Worm (Caenorhabditis elegans) whole organism, L1 larva: ENCODE data around the gene best-1.

Source experiments
- C04F5.9 ChIP-seq: sonication (generic microtip); optimal IDR thresholded peaks from 2 replicates; lab custom pipeline; 2016; ENCODE audit warnings: missing genetic modification characterization, missing compliant biosample characterization
- C16A3.4 ChIP-seq: fragments of 150-350 bp; optimal IDR thresholded peaks from 2 replicates; lab custom pipeline; 2014; ENCODE audit warnings: missing biosample characterization, missing genetic modification characterization
- C34B4.2 ChIP-seq: sonication (generic microtip); optimal IDR thresholded peaks from 2 replicates; lab custom pipeline; 2017; ENCODE audit warnings: mild to moderate bottlenecking, missing genetic modification characterization, missing compliant biosample characterization
- F16B12.6 ChIP-seq: fragments of 150-350 bp; optimal IDR thresholded peaks from 2 replicates; lab custom pipeline; 2014; ENCODE audit warnings: missing biosample characterization, missing genetic modification characterization
- Y116A8C.19 ChIP-seq: sonication (generic microtip); optimal IDR thresholded peaks from 2 replicates; lab custom pipeline; 2016; ENCODE audit warnings: missing compliant biosample characterization, missing genetic modification characterization, borderline replicate concordance
- alr-1 ChIP-seq: fragments of 200-800 bp; sonication (Bioruptor generic); optimal IDR thresholded peaks from 2 replicates; lab custom pipeline; 2018; ENCODE audit warnings: borderline replicate concordance, mild to moderate bottlenecking, missing genetic modification characterization, missing compliant biosample characterization
- aly-2 ChIP-seq: fragments of 150-350 bp; optimal IDR thresholded peaks from 2 replicates; lab custom pipeline; 2014; ENCODE audit warnings: missing biosample characterization, missing genetic modification characterization
- blmp-1 ChIP-seq: fragments of 150-350 bp; optimal IDR thresholded peaks from 2 replicates; lab custom pipeline; 2014; ENCODE audit warnings: missing biosample characterization, missing genetic modification characterization
- ceh-8 ChIP-seq: fragments of 200-800 bp; sonication (Bioruptor generic); optimal IDR thresholded peaks from 2 replicates; lab custom pipeline; 2018; ENCODE audit warnings: mild to moderate bottlenecking, missing genetic modification characterization, moderate library complexity, missing compliant biosample characterization
- ceh-82 ChIP-seq, 3 experiments: fragments of 150-350 bp in 1 of 3; sonication (generic microtip) in 2 of 3; optimal IDR thresholded peaks; 2 replicates each; lab custom pipeline; 2014 to 2017; ENCODE audit warnings: missing biosample characterization in 3 of 3, missing genetic modification characterization in 3 of 3
- dpl-1 ChIP-seq, 3 experiments: fragments of 150-350 bp in 2 of 3; sonication (generic microtip) in 1 of 3; optimal IDR thresholded peaks; 2 replicates each; lab custom pipeline; 2014 to 2017; ENCODE audit warnings: missing biosample characterization in 3 of 3, missing genetic modification characterization in 3 of 3, missing genetic modification reagents in 3 of 3
- efl-3 ChIP-seq: fragments of 200-800 bp; sonication (Bioruptor generic); optimal IDR thresholded peaks from 2 replicates; lab custom pipeline; 2018; ENCODE audit warnings: mild to moderate bottlenecking, missing genetic modification characterization, missing compliant biosample characterization
- elt-2 ChIP-seq: sonication (generic microtip); optimal IDR thresholded peaks from 2 replicates; lab custom pipeline; 2016; ENCODE audit warnings: missing genetic modification characterization, mild to moderate bottlenecking, inconsistent platforms, missing compliant biosample characterization, missing genetic modification reagents
- elt-3 ChIP-seq, 6 experiments: fragments of 150-350 bp in 1 of 6; sonication (generic microtip); optimal IDR thresholded peaks; 2 replicates each; lab custom pipeline; 2017 to 2018; ENCODE audit warnings: missing biosample characterization in 6 of 6, missing genetic modification characterization in 6 of 6, inconsistent platforms in 1 of 6
- ets-5 ChIP-seq: fragments of 200-800 bp; sonication (Bioruptor generic); IDR thresholded peaks from 2 replicates; pipeline ENCODE4 v1.3.6; 2022; ENCODE audit warnings: missing genetic modification characterization, missing compliant biosample characterization
- hpl-2 ChIP-seq: fragments of 150-350 bp; optimal IDR thresholded peaks from 2 replicates; lab custom pipeline; 2014; ENCODE audit warnings: missing biosample characterization, missing genetic modification reagents, missing genetic modification characterization
- isw-1 ChIP-seq: fragments of 200-800 bp; sonication (Bioruptor generic); IDR thresholded peaks from 2 replicates; pipeline ENCODE4 v1.3.6; 2022; ENCODE audit warnings: missing genetic modification characterization, missing compliant biosample characterization
- jun-1 ChIP-seq: fragments of 150-350 bp; optimal IDR thresholded peaks from 2 replicates; lab custom pipeline; 2014; ENCODE audit warnings: missing biosample characterization, missing genetic modification reagents, missing genetic modification characterization
- lin-13 ChIP-seq: fragments of 150-350 bp; optimal IDR thresholded peaks from 2 replicates; lab custom pipeline; 2014; ENCODE audit warnings: missing biosample characterization, missing genetic modification reagents, missing genetic modification characterization
- lin-14 ChIP-seq: fragments of 200-800 bp; sonication (Bioruptor generic); optimal IDR thresholded peaks from 2 replicates; lab custom pipeline; 2018; ENCODE audit warnings: mild to moderate bottlenecking, missing genetic modification characterization, moderate library complexity, missing compliant biosample characterization
- lin-15B ChIP-seq: fragments of 150-350 bp; sonication (generic microtip); optimal IDR thresholded peaks from 3 replicates; lab custom pipeline; 2014; ENCODE audit warnings: missing biosample characterization, missing genetic modification characterization
- lin-35 ChIP-seq, 2 experiments: fragments of 150-350 bp; optimal IDR thresholded peaks; 2 replicates each; lab custom pipeline; 2014; ENCODE audit warnings: missing biosample characterization in 2 of 2, missing genetic modification characterization in 2 of 2, missing genetic modification reagents in 2 of 2
- lin-39 ChIP-seq: fragments of 150-350 bp; optimal IDR thresholded peaks from 2 replicates; lab custom pipeline; 2014; ENCODE audit warnings: missing biosample characterization, missing genetic modification reagents, missing genetic modification characterization
- lsy-2 ChIP-seq, 2 experiments: fragments of 150-350 bp; optimal IDR thresholded peaks; 2 replicates each; lab custom pipeline; 2014; ENCODE audit warnings: missing biosample characterization in 2 of 2, missing genetic modification characterization in 2 of 2
- mab-9 ChIP-seq: fragments of 200-800 bp; sonication (Bioruptor generic); IDR thresholded peaks from 2 replicates; pipeline ENCODE4 v1.3.6; 2022; ENCODE audit warnings: missing genetic modification reagents, missing genetic modification characterization, missing compliant biosample characterization
- mef-2 ChIP-seq: fragments of 150-350 bp; optimal IDR thresholded peaks from 2 replicates; lab custom pipeline; 2014; ENCODE audit warnings: missing biosample characterization, missing genetic modification characterization
- nhr-11 ChIP-seq: fragments of 150-350 bp; optimal IDR thresholded peaks from 2 replicates; lab custom pipeline; 2014; ENCODE audit warnings: missing biosample characterization, missing genetic modification characterization
- nhr-12 ChIP-seq: sonication (generic microtip); optimal IDR thresholded peaks from 2 replicates; lab custom pipeline; 2017; ENCODE audit warnings: missing biosample characterization, missing genetic modification characterization
- nhr-19 ChIP-seq: fragments of 200-800 bp; sonication (Bioruptor generic); conservative IDR thresholded peaks from 2 replicates; pipeline ENCODE4 v1.3.6; 2022; ENCODE audit warnings: missing genetic modification characterization, missing compliant biosample characterization
- nhr-20 ChIP-seq: sonication (generic microtip); optimal IDR thresholded peaks from 2 replicates; lab custom pipeline; 2016; ENCODE audit warnings: mild to moderate bottlenecking, missing genetic modification characterization, missing compliant biosample characterization
- nhr-237 ChIP-seq: fragments of 150-350 bp; optimal IDR thresholded peaks from 2 replicates; lab custom pipeline; 2014; ENCODE audit warnings: missing biosample characterization, missing genetic modification characterization
- nhr-28 ChIP-seq: fragments of 150-350 bp; optimal IDR thresholded peaks from 2 replicates; lab custom pipeline; 2014; ENCODE audit warnings: missing biosample characterization, missing genetic modification characterization
- nhr-47 ChIP-seq: sonication (generic microtip); optimal IDR thresholded peaks from 2 replicates; lab custom pipeline; 2016; ENCODE audit warnings: mild to moderate bottlenecking, missing genetic modification characterization, moderate library complexity, missing compliant biosample characterization
- nhr-71 ChIP-seq: sonication (generic microtip); optimal IDR thresholded peaks from 2 replicates; lab custom pipeline; 2016; ENCODE audit warnings: mild to moderate bottlenecking, missing genetic modification characterization, moderate library complexity, missing compliant biosample characterization
- nhr-76 ChIP-seq: sonication (generic microtip); optimal IDR thresholded peaks from 2 replicates; lab custom pipeline; 2017; ENCODE audit warnings: missing biosample characterization, missing genetic modification characterization
- nhr-77 ChIP-seq: fragments of 150-350 bp; optimal IDR thresholded peaks from 2 replicates; lab custom pipeline; 2014; ENCODE audit warnings: missing biosample characterization, missing genetic modification characterization
- nhr-84 ChIP-seq: sonication (generic microtip); optimal IDR thresholded peaks from 2 replicates; lab custom pipeline; 2017; ENCODE audit warnings: missing biosample characterization, missing genetic modification characterization
- nhr-90 ChIP-seq: sonication (generic microtip); optimal IDR thresholded peaks from 2 replicates; lab custom pipeline; 2016; ENCODE audit warnings: mild to moderate bottlenecking, missing genetic modification characterization, missing compliant biosample characterization; ENCODE audit not compliant: poor library complexity
- pqm-1 ChIP-seq: sonication (generic microtip); optimal IDR thresholded peaks from 3 replicates; lab custom pipeline; 2017; ENCODE audit warnings: missing biosample characterization, missing genetic modification characterization
- rnt-1 ChIP-seq: sonication (generic microtip); optimal IDR thresholded peaks from 2 replicates; lab custom pipeline; 2016; ENCODE audit warnings: mild to moderate bottlenecking, missing genetic modification characterization, moderate library complexity, missing compliant biosample characterization
- snpc-4 ChIP-seq: fragments of 150-350 bp; optimal IDR thresholded peaks from 2 replicates; lab custom pipeline; 2014; ENCODE audit warnings: missing biosample characterization, missing genetic modification characterization
- sox-4 ChIP-seq: sonication (generic microtip); optimal IDR thresholded peaks from 2 replicates; lab custom pipeline; 2016; ENCODE audit warnings: missing genetic modification characterization, missing compliant biosample characterization
- sup-37 ChIP-seq: fragments of 200-800 bp; sonication (Bioruptor generic); optimal IDR thresholded peaks from 2 replicates; lab custom pipeline; 2018; ENCODE audit warnings: mild to moderate bottlenecking, missing genetic modification characterization, missing compliant biosample characterization
- swsn-7 ChIP-seq: sonication (generic microtip); optimal IDR thresholded peaks from 2 replicates; lab custom pipeline; 2016; ENCODE audit warnings: missing genetic modification characterization, missing compliant biosample characterization
- tlp-1 ChIP-seq: fragments of 150-350 bp; optimal IDR thresholded peaks from 2 replicates; lab custom pipeline; 2014; ENCODE audit warnings: missing biosample characterization, missing genetic modification characterization
- unc-62 ChIP-seq: fragments of 150-350 bp; optimal IDR thresholded peaks from 2 replicates; lab custom pipeline; 2014; ENCODE audit warnings: missing biosample characterization, missing genetic modification reagents, missing genetic modification characterization
- unc-86 ChIP-seq: sonication (generic microtip); optimal IDR thresholded peaks from 2 replicates; lab custom pipeline; 2016; ENCODE audit warnings: missing genetic modification characterization, missing compliant biosample characterization
- unc-98 ChIP-seq: fragments of 200-800 bp; sonication (Bioruptor generic); IDR thresholded peaks from 2 replicates; pipeline ENCODE4 v1.3.6; 2022; ENCODE audit warnings: missing genetic modification characterization, missing compliant biosample characterization
- xbp-1 ChIP-seq: sonication (generic microtip); optimal IDR thresholded peaks from 2 replicates; lab custom pipeline; 2016; ENCODE audit warnings: missing genetic modification characterization, missing compliant biosample characterization
- zag-1 ChIP-seq: fragments of 150-350 bp; optimal IDR thresholded peaks from 2 replicates; lab custom pipeline; 2014; ENCODE audit warnings: missing biosample characterization, missing genetic modification characterization
- zip-4 ChIP-seq: fragments of 200-800 bp; sonication (Bioruptor generic); optimal IDR thresholded peaks from 2 replicates; lab custom pipeline; 2018; ENCODE audit warnings: mild to moderate bottlenecking, missing genetic modification characterization, moderate library complexity, missing compliant biosample characterization
- ztf-4 ChIP-seq: fragments of 150-350 bp; optimal IDR thresholded peaks from 2 replicates; lab custom pipeline; 2014; ENCODE audit warnings: missing biosample characterization, missing genetic modification characterization

best-1 gene

DNA sequence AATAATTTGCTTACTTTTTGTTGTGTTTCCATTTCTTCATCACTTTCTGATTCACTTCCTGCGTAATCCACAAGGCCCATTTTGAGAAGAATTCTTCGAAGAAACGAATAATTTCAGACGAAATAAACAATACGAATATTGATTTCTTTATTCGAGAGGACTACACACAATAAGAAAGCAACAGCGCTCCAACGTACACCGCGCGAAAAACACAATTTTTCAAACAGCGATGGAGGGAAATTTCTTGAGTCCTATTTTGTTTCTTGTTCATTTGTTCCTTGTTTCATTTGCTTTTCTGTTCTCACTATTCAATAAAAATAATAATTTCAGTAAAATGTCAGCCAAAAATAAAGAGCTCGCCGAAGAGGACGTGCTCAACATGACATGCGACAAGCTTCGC is 15.9 kb downstream of the best-1 start, which contains the start of the genes prcc-1 and C39E9.12 (continued):
- TF ChIP-seq lin-39 (tag; lab: Kevin White, UChicago) (no peak), zag-1 (tag; lab: Kevin White, UChicago) (no peak), elt-3 (tag; optimal IDR thresholded peaks at IDR 0.05; lab: Kevin White, UChicago) (peak in 1 of 6 experiments; percentile 67), Y116A8C.19 (tag; lab: Kevin White, UChicago) (no peak), lsy-2 (tag; optimal IDR thresholded peaks at IDR 0.05; lab: Kevin White, UChicago) (peak; percentile 73 to 91), nhr-19 (peak; percentile 43; the same call in 1 of the 2 replicates), ceh-82 (tag; optimal IDR thresholded peaks at IDR 0.05; lab: Kevin White, UChicago) (peak; percentile 27 to 78 (median 63)), mab-9 (GFP tag; lab: Robert Waterston, UW) (no peak), C34B4.2 (tag; lab: Kevin White, UChicago) (no peak), lin-13 (GFP tag; lab: Kevin White, UChicago) (peak; percentile 69), unc-62 (no peak), sox-4 (no peak), tlp-1 (no peak), nhr-90 (tag; lab: Kevin White, UChicago) (no peak), xbp-1 (peak; percentile 55), jun-1 (peak; percentile 40), aly-2 (tag; lab: Kevin White, UChicago) (no peak), unc-98 (GFP tag; lab: Robert Waterston, UW) (no peak), snpc-4 (tag; lab: Kevin White, UChicago) (no peak), ceh-8 (GFP tag; lab: Kevin White, UChicago) (no peak), ets-5 (GFP tag; lab: Robert Waterston, UW) (no peak), alr-1 (tag; lab: Kevin White, UChicago) (no peak), unc-86 (peak; percentile 37), swsn-7 (tag; lab: Kevin White, UChicago) (peak; percentile 62), F16B12.6 (tag; lab: Kevin White, UChicago) (peak; percentile 66), zip-4 (GFP tag; lab: Kevin White, UChicago) (no peak), isw-1 (GFP tag; lab: Robert Waterston, UW) (no peak; the same call in 1 of the 2 replicates), nhr-47 (peak; percentile 75), nhr-11 (no peak), C04F5.9 (tag; lab: Kevin White, UChicago) (peak; percentile 14), lin-15B (tag; lab: Kevin White, UChicago) (peak; percentile 84), nhr-76 (tag; lab: Kevin White, UChicago) (no peak), mef-2 (tag; lab: Kevin White, UChicago) (no peak), hpl-2 (GFP tag; lab: Kevin White, UChicago) (no peak), ztf-4 (no peak), nhr-12 (no peak), dpl-1 (GFP tag; optimal IDR thresholded peaks at IDR 0.05; lab: Kevin White, UChicago) (peak; percentile 88 to 95 (median 92)), efl-3 (no peak), lin-14 (GFP tag; lab: Kevin White, UChicago) (peak; percentile 67), nhr-84 (tag; lab: Kevin White, UChicago) (no peak), elt-2 (tag; lab: Kevin White, UChicago) (no peak), pqm-1 (tag; lab: Kevin White, UChicago) (no peak), nhr-71 (tag; lab: Kevin White, UChicago) (peak; percentile 73), nhr-20 (tag; lab: Kevin White, UChicago) (peak; percentile 53), sup-37 (GFP tag; lab: Kevin White, UChicago) (no peak), rnt-1 (tag; lab: Kevin White, UChicago) (peak; percentile 79), lin-35 (GFP tag; optimal IDR thresholded peaks at IDR 0.05; lab: Kevin White, UChicago) (peak; percentile 92 to 97), nhr-237 (tag; lab: Kevin White, UChicago) (no peak), blmp-1 (tag; lab: Kevin White, UChicago) (no peak), nhr-28 (tag; lab: Kevin White, UChicago) (no peak), C16A3.4 (tag; lab: Kevin White, UChicago) (peak; percentile 85), nhr-77 (tag; lab: Kevin White, UChicago) (peak; percentile 54)
